Worm (Caenorhabditis elegans): ENCODE results near the gene sre-30.
"Not testable (repeated sequence)": the region's sequence is repeated elsewhere in the genome, so short reads cannot be mapped to it uniquely, and the experiment has no call there.

sre-30 gene

ce11 chrII:12406394-12406793 is at the start of gene sre-30:
TSS of gene sre-30 (minus strand) at chrII:12406494.
- TF ChIP-seq unc-62 (GFP tag; optimal IDR thresholded peaks at IDR 0.05): no peak

ce11 chrII:12452754-12453352 is 46.6 kb upstream of the sre-30 start, which contains the start of the genes sre-35 and sre-33:
TSS of gene sre-35 (minus strand) at chrII:12452854.
TSS of gene sre-33 (plus strand) at chrII:12453302.
- no peak for TF ChIP-seq unc-62 (GFP tag; optimal IDR thresholded peaks at IDR 0.05)

- TF ChIP-seq unc-62 (GFP tag; optimal IDR thresholded peaks at IDR 0.05): no peak
Observed at ce11 chrII:12449849-12450248, 43.6 kb upstream of the sre-30 start, which contains the start of gene sre-34. TSS of gene sre-34 (plus strand) at chrII:12450149.

- no peak for TF ChIP-seq unc-62 (GFP tag; optimal IDR thresholded peaks at IDR 0.05)
Observed at ce11 chrII:12448241-12448640, 41.9 kb upstream of the sre-30 start, which contains the start of gene srh-27. TSS of gene srh-27 (plus strand) at chrII:12448541.

- no peak for TF ChIP-seq unc-62 (GFP tag; optimal IDR thresholded peaks at IDR 0.05)
Observed at ce11 chrII:12444679-12445376, 38.5 kb upstream of the sre-30 start, which contains the start of the genes W05H5.1 and pitr-6. TSS of gene W05H5.1 (minus strand) at chrII:12444779. TSS of gene pitr-6 (plus strand) at chrII:12445326.

- not testable (repeated sequence) for TF ChIP-seq unc-62 (GFP tag; optimal IDR thresholded peaks at IDR 0.05)
Observed at ce11 chrII:12441164-12441563, 34.9 kb upstream of the sre-30 start, which contains the start of gene Y57A10C.10. TSS of gene Y57A10C.10 (minus strand) at chrII:12441264.

ce11 chrII:12438441-12438840 is 32.1 kb upstream of the sre-30 start, which contains the start of gene Y57A10C.9:
TSS of gene Y57A10C.9 (minus strand) at chrII:12438541.
- no peak for TF ChIP-seq unc-62 (GFP tag; optimal IDR thresholded peaks at IDR 0.05)

- no peak for TF ChIP-seq unc-62 (GFP tag; optimal IDR thresholded peaks at IDR 0.05)
Observed at ce11 chrII:12436717-12437116, 30.4 kb upstream of the sre-30 start.

- TF ChIP-seq unc-62 (GFP tag; optimal IDR thresholded peaks at IDR 0.05): no peak
Observed at ce11 chrII:12435202-12435872, 29.0 kb upstream of the sre-30 start.

- TF ChIP-seq unc-62 (GFP tag; optimal IDR thresholded peaks at IDR 0.05): no peak
Observed at ce11 chrII:12432356-12432755, 26.1 kb upstream of the sre-30 start, which contains the start of gene dct-12. TSS of gene dct-12 (minus strand) at chrII:12432456.

- no peak for TF ChIP-seq unc-62 (GFP tag; optimal IDR thresholded peaks at IDR 0.05)
Observed at ce11 chrII:12429743-12430142, 23.4 kb upstream of the sre-30 start, which contains the start of gene Y57A10C.8. TSS of gene Y57A10C.8 (minus strand) at chrII:12429843.

- TF ChIP-seq unc-62 (GFP tag; optimal IDR thresholded peaks at IDR 0.05): no peak
Observed at ce11 chrII:12425644-12426222, 19.4 kb upstream of the sre-30 start, which contains the start of gene daf-22. TSS of gene daf-22 (minus strand) at chrII:12425694.

ce11 chrII:12420486-12420885 is 14.2 kb upstream of the sre-30 start, which contains the start of gene sre-26:
TSS of gene sre-26 (minus strand) at chrII:12420586.
- no peak for TF ChIP-seq unc-62 (GFP tag; optimal IDR thresholded peaks at IDR 0.05)

- no peak for TF ChIP-seq unc-62 (GFP tag; optimal IDR thresholded peaks at IDR 0.05)
Observed at ce11 chrII:12417996-12418395, 11.7 kb upstream of the sre-30 start.

ce11 chrII:12417514-12417913 is 11.2 kb upstream of the sre-30 start, which contains the start of gene sre-27:
TSS of gene sre-27 (minus strand) at chrII:12417614.
- TF ChIP-seq unc-62 (GFP tag; optimal IDR thresholded peaks at IDR 0.05): no peak

Data from whole organism, dauer.